Fruit fly (Drosophila melanogaster) whole organism, embryonic: Measurements from ENCODE around the gene Ufd1.

Experiments
- CG10543 ChIP-seq: fragments of 200-800 bp; sonication (Bioruptor generic); optimal IDR thresholded peaks from 3 replicates; lab custom pipeline; 2017; ENCODE audit warnings: missing biosample characterization, mild to moderate bottlenecking, missing genetic modification characterization, moderate library complexity
- CG13123 ChIP-seq: fragments of 200-800 bp; sonication (Bioruptor generic); optimal IDR thresholded peaks from 2 replicates; lab custom pipeline; 2016; ENCODE audit warnings: missing biosample characterization, missing genetic modification characterization
- CG13424 ChIP-seq: fragments of 200-800 bp; sonication (Bioruptor generic); optimal IDR thresholded peaks from 2 replicates; lab custom pipeline; 2019; ENCODE audit warnings: missing biosample characterization, mild to moderate bottlenecking, missing genetic modification characterization, moderate library complexity
- CG1832 ChIP-seq: fragments of 200-800 bp; sonication (Bioruptor generic); optimal IDR thresholded peaks from 2 replicates; lab custom pipeline; 2017; ENCODE audit warnings: missing biosample characterization, mild to moderate bottlenecking, missing genetic modification characterization, inconsistent platforms
- CG18476 ChIP-seq: fragments of 200-800 bp; sonication (Bioruptor generic); optimal IDR thresholded peaks from 2 replicates; lab custom pipeline; 2016; ENCODE audit warnings: missing biosample characterization, mild to moderate bottlenecking, missing genetic modification characterization
- CG3065 ChIP-seq: fragments of 200-800 bp; sonication (Bioruptor generic); optimal IDR thresholded peaks from 2 replicates; lab custom pipeline; 2016; ENCODE audit warnings: missing biosample characterization, missing genetic modification characterization
- CG3163 ChIP-seq: fragments of 200-800 bp; sonication (Bioruptor generic); optimal IDR thresholded peaks from 3 replicates; lab custom pipeline; 2016; ENCODE audit warnings: missing biosample characterization, missing genetic modification characterization
- CG33557 ChIP-seq: fragments of 200-800 bp; sonication (Bioruptor generic); optimal IDR thresholded peaks from 2 replicates; lab custom pipeline; 2019; ENCODE audit warnings: missing biosample characterization, mild to moderate bottlenecking, missing genetic modification characterization, moderate library complexity
- CG3995 ChIP-seq: fragments of 200-800 bp; sonication (Bioruptor generic); optimal IDR thresholded peaks from 3 replicates; lab custom pipeline; 2016; ENCODE audit warnings: missing biosample characterization, missing genetic modification characterization
- CG4328 ChIP-seq: fragments of 200-800 bp; sonication (Bioruptor generic); optimal IDR thresholded peaks from 3 replicates; lab custom pipeline; 2017; ENCODE audit warnings: missing biosample characterization, missing genetic modification reagents, missing genetic modification characterization
- CG4854 ChIP-seq: fragments of 200-800 bp; sonication (Bioruptor generic); optimal IDR thresholded peaks from 2 replicates; lab custom pipeline; 2016; ENCODE audit warnings: missing biosample characterization, missing genetic modification characterization, inconsistent platforms
- CG7271 ChIP-seq: fragments of 200-800 bp; sonication (Bioruptor generic); optimal IDR thresholded peaks from 2 replicates; lab custom pipeline; 2018; ENCODE audit warnings: missing biosample characterization, mild to moderate bottlenecking, missing genetic modification characterization, moderate library complexity
- CG7372 ChIP-seq: fragments of 200-800 bp; sonication (Bioruptor generic); IDR thresholded peaks from 2 replicates; pipeline ENCODE4 v1.3.6; 2022; ENCODE audit warnings: missing biosample characterization, missing genetic modification characterization
- CG7928 ChIP-seq: fragments of 200-800 bp; sonication (Bioruptor generic); optimal IDR thresholded peaks from 2 replicates; lab custom pipeline; 2017; ENCODE audit warnings: missing biosample characterization, mild to moderate bottlenecking, missing genetic modification characterization
- CG8765 ChIP-seq: fragments of 200-800 bp; sonication (Bioruptor generic); IDR thresholded peaks from 2 replicates; pipeline ENCODE4 v1.3.6; 2022; ENCODE audit warnings: missing biosample characterization, missing genetic modification characterization
- CTCF ChIP-seq: fragments of 200-800 bp; sonication (Bioruptor generic); optimal IDR thresholded peaks from 2 replicates; lab custom pipeline; 2017; ENCODE audit warnings: missing biosample characterization, mild to moderate bottlenecking, missing genetic modification characterization, moderate library complexity
- Dbx ChIP-seq: fragments of 200-800 bp; sonication (Bioruptor generic); IDR thresholded peaks from 3 replicates; pipeline ENCODE4 v1.3.6; 2022; ENCODE audit warnings: missing biosample characterization, missing genetic modification characterization
- E2f2 ChIP-seq: fragments of 200-800 bp; sonication (Bioruptor generic); IDR thresholded peaks from 2 replicates; pipeline ENCODE4 v1.3.6; 2022; ENCODE audit warnings: missing biosample characterization, missing genetic modification characterization
- Elba2 ChIP-seq: fragments of 200-800 bp; sonication (Bioruptor generic); optimal IDR thresholded peaks from 3 replicates; lab custom pipeline; 2016; ENCODE audit warnings: missing biosample characterization, missing genetic modification characterization
- Fer1 ChIP-seq: fragments of 200-800 bp; sonication (Bioruptor generic); optimal IDR thresholded peaks from 2 replicates; lab custom pipeline; 2017; ENCODE audit warnings: missing biosample characterization, mild to moderate bottlenecking, missing genetic modification characterization
- Gug ChIP-seq: fragments of 200-800 bp; sonication (Bioruptor generic); IDR thresholded peaks from 4 replicates; pipeline ENCODE4 v1.3.6; 2022; ENCODE audit warnings: missing biosample characterization, missing genetic modification characterization
- H2.0 ChIP-seq: fragments of 200-800 bp; sonication (Bioruptor generic); IDR thresholded peaks from 2 replicates; pipeline ENCODE4 v1.3.6; 2022; ENCODE audit warnings: missing biosample characterization, missing genetic modification characterization
- Hmx ChIP-seq: fragments of 200-800 bp; sonication (Bioruptor generic); optimal IDR thresholded peaks from 2 replicates; lab custom pipeline; 2016; ENCODE audit warnings: missing biosample characterization, missing genetic modification characterization
- MBD-R2 ChIP-seq: fragments of 200-800 bp; sonication (Bioruptor generic); IDR thresholded peaks from 2 replicates; pipeline ENCODE4 v1.3.6; 2022; ENCODE audit warnings: missing biosample characterization, missing genetic modification characterization
- Mes4 ChIP-seq: fragments of 200-800 bp; sonication (Bioruptor generic); optimal IDR thresholded peaks from 2 replicates; lab custom pipeline; 2016; ENCODE audit warnings: missing biosample characterization, missing genetic modification characterization
- NFAT ChIP-seq: fragments of 200-800 bp; sonication (Bioruptor generic); IDR thresholded peaks from 2 replicates; pipeline ENCODE4 v1.3.6; 2022; ENCODE audit warnings: missing biosample characterization, missing genetic modification characterization
- Oli ChIP-seq: fragments of 200-800 bp; sonication (Bioruptor generic); optimal IDR thresholded peaks from 2 replicates; lab custom pipeline; 2018; ENCODE audit warnings: missing biosample characterization, mild to moderate bottlenecking, missing genetic modification characterization, moderate library complexity
- Stat92E ChIP-seq, 3 experiments: fragments of >200 bp in 2 of 3; fragments of 200-800 bp in 1 of 3; sonication (Bioruptor generic) in 1 of 3; optimal IDR thresholded peaks; 2 replicates each; lab custom pipeline; 2017 to 2019; ENCODE audit warnings: missing biosample characterization in 3 of 3, missing genetic modification characterization in 3 of 3, mild to moderate bottlenecking in 1 of 3, moderate library complexity in 1 of 3
- Tbp ChIP-seq: fragments of >200 bp; optimal IDR thresholded peaks from 2 replicates; lab custom pipeline; 2018; ENCODE audit warnings: missing biosample characterization, missing genetic modification characterization
- ash1 ChIP-seq: fragments of 200-800 bp; sonication (Bioruptor generic); optimal IDR thresholded peaks from 2 replicates; lab custom pipeline; 2018; ENCODE audit warnings: missing biosample characterization, mild to moderate bottlenecking, missing genetic modification characterization
- btn ChIP-seq: fragments of 200-800 bp; sonication (Bioruptor generic); optimal IDR thresholded peaks from 2 replicates; lab custom pipeline; 2016; ENCODE audit warnings: missing biosample characterization, missing genetic modification characterization
- chinmo ChIP-seq: fragments of 200-800 bp; sonication (Bioruptor generic); IDR thresholded peaks from 4 replicates; pipeline ENCODE4 v1.3.6; 2022; ENCODE audit warnings: missing biosample characterization, missing genetic modification characterization; ENCODE audit not compliant: partially characterized antibody
- chn ChIP-seq: fragments of 200-800 bp; sonication (Bioruptor generic); optimal IDR thresholded peaks from 2 replicates; lab custom pipeline; 2016; ENCODE audit warnings: missing biosample characterization, missing genetic modification characterization
- dimm ChIP-seq: fragments of 200-800 bp; sonication (Bioruptor generic); IDR thresholded peaks from 2 replicates; pipeline ENCODE4 v1.3.6; 2022; ENCODE audit warnings: missing biosample characterization, missing genetic modification characterization
- dmrt99B ChIP-seq: fragments of 200-800 bp; sonication (Bioruptor generic); optimal IDR thresholded peaks from 2 replicates; lab custom pipeline; 2018; ENCODE audit warnings: missing biosample characterization, mild to moderate bottlenecking, missing genetic modification characterization, moderate library complexity
- emc ChIP-seq: fragments of 200-800 bp; sonication (Bioruptor generic); optimal IDR thresholded peaks from 2 replicates; lab custom pipeline; 2016; ENCODE audit warnings: missing biosample characterization, missing genetic modification characterization
- fd96Cb ChIP-seq: fragments of 200-800 bp; sonication (Bioruptor generic); optimal IDR thresholded peaks from 2 replicates; lab custom pipeline; 2018; ENCODE audit warnings: missing biosample characterization, mild to moderate bottlenecking, missing genetic modification characterization, moderate library complexity
- ftz-f1 ChIP-seq: fragments of 200-800 bp; sonication (Bioruptor generic); optimal IDR thresholded peaks from 2 replicates; lab custom pipeline; 2016; ENCODE audit warnings: missing biosample characterization, missing genetic modification characterization
- gro ChIP-seq: fragments of 200-800 bp; sonication (Bioruptor generic); optimal IDR thresholded peaks from 2 replicates; lab custom pipeline; 2016; ENCODE audit warnings: missing biosample characterization, missing genetic modification characterization
- gsb-n ChIP-seq: fragments of 200-800 bp; sonication (Bioruptor generic); optimal IDR thresholded peaks from 3 replicates; lab custom pipeline; 2018; ENCODE audit warnings: missing biosample characterization, mild to moderate bottlenecking, missing genetic modification characterization
- h ChIP-seq: fragments of >200 bp; optimal IDR thresholded peaks from 2 replicates; lab custom pipeline; 2017
- lola ChIP-seq, 3 experiments: fragments of >200 bp in 2 of 3; fragments of 200-800 bp in 1 of 3; sonication (Bioruptor generic) in 1 of 3; optimal IDR thresholded peaks; 2 replicates each; lab custom pipeline; 2017 to 2019; ENCODE audit warnings: missing biosample characterization in 3 of 3, missing genetic modification characterization in 3 of 3, mild to moderate bottlenecking in 1 of 3, moderate library complexity in 1 of 3
- maf-S ChIP-seq: fragments of 200-800 bp; sonication (Bioruptor generic); optimal IDR thresholded peaks from 2 replicates; lab custom pipeline; 2016; ENCODE audit warnings: missing biosample characterization, missing genetic modification characterization
- pb ChIP-seq: fragments of 200-800 bp; sonication (Bioruptor generic); optimal IDR thresholded peaks from 3 replicates; lab custom pipeline; 2016; ENCODE audit warnings: missing biosample characterization, missing genetic modification characterization
- pum ChIP-seq: fragments of 200-800 bp; sonication (Bioruptor generic); optimal IDR thresholded peaks from 2 replicates; lab custom pipeline; 2016; ENCODE audit warnings: missing biosample characterization, missing genetic modification characterization
- sna ChIP-seq: fragments of 200-800 bp; sonication (Bioruptor generic); IDR thresholded peaks from 2 replicates; pipeline ENCODE4 v1.3.6; 2022; ENCODE audit warnings: missing biosample characterization, missing genetic modification characterization; ENCODE audit not compliant: partially characterized antibody
- so ChIP-seq: fragments of 200-800 bp; sonication (Bioruptor generic); IDR thresholded peaks from 3 replicates; pipeline ENCODE4 v1.3.6; 2022; ENCODE audit warnings: missing biosample characterization, missing genetic modification characterization
- sqz ChIP-seq: fragments of 200-800 bp; sonication (Bioruptor generic); optimal IDR thresholded peaks from 3 replicates; lab custom pipeline; 2018; ENCODE audit warnings: missing biosample characterization, mild to moderate bottlenecking, missing genetic modification characterization
- stc ChIP-seq: fragments of 200-800 bp; sonication (Bioruptor generic); IDR thresholded peaks from 2 replicates; pipeline ENCODE4 v1.3.6; 2022; ENCODE audit warnings: missing biosample characterization, missing genetic modification characterization
- sug ChIP-seq: fragments of 200-800 bp; optimal IDR thresholded peaks from 2 replicates; lab custom pipeline; 2019; ENCODE audit warnings: missing biosample characterization, mild to moderate bottlenecking, missing genetic modification characterization, moderate library complexity
- trh ChIP-seq: fragments of 200-800 bp; sonication (Bioruptor generic); optimal IDR thresholded peaks from 2 replicates; lab custom pipeline; 2016; ENCODE audit warnings: missing biosample characterization, missing genetic modification characterization

The Ufd1 gene

dm6 chr3L:11089805-11090440, 33.1 kb downstream of the Ufd1 start (continued):
- peak in 1 of 3 experiments; percentile 96 for TF ChIP-seq lola (GFP tag; optimal IDR thresholded peaks at IDR 0.05; lab: Kevin White, UChicago)
- TF ChIP-seq CG33557 (GFP tag; lab: Kevin White, UChicago): peak; percentile 85
- TF ChIP-seq Hmx: peak; percentile 68
- TF ChIP-seq Mes4 (GFP tag; lab: Kevin White, UChicago): peak; percentile 85
- peak; percentile 63 for TF ChIP-seq CTCF
- TF ChIP-seq sug (tag; lab: Kevin White, UChicago): peak; percentile 78
- TF ChIP-seq ash1 (GFP tag; lab: Kevin White, UChicago): peak; percentile 61
- TF ChIP-seq pb (GFP tag; lab: Kevin White, UChicago): peak; percentile 34
- peak; percentile 72; the same call in 1 of the 2 replicates for TF ChIP-seq CG7372 (GFP tag; lab: Robert Waterston, UW)
- TF ChIP-seq Gug (GFP tag; lab: Robert Waterston, UW): peak; percentile 54; the same call in 3 of the 4 replicates
- no peak for TF ChIP-seq Tbp
- no peak for TF ChIP-seq CG3995 (GFP tag; lab: Kevin White, UChicago)
- peak; percentile 44 for TF ChIP-seq CG4328 (GFP tag; lab: Kevin White, UChicago)
- TF ChIP-seq stc (GFP tag; lab: Robert Waterston, UW): peak; percentile 69
- TF ChIP-seq btn (GFP tag; lab: Kevin White, UChicago): peak; percentile 70
- TF ChIP-seq fd96Cb (tag; lab: Kevin White, UChicago): peak; percentile 89
- TF ChIP-seq emc: peak; percentile 46
- TF ChIP-seq H2.0 (GFP tag; lab: Robert Waterston, UW): peak; percentile 54
- TF ChIP-seq CG7271 (tag; lab: Kevin White, UChicago): peak; percentile 67
- peak; percentile 94 for TF ChIP-seq CG13424
- TF ChIP-seq MBD-R2 (GFP tag; lab: Robert Waterston, UW): peak; percentile 23; the same call in 1 of the 2 replicates
- peak; percentile 97 for TF ChIP-seq Oli (tag; lab: Kevin White, UChicago)
- TF ChIP-seq gsb-n (tag; lab: Kevin White, UChicago): peak; percentile 85
- TF ChIP-seq CG1832 (GFP tag; lab: Kevin White, UChicago): no peak
- peak; percentile 65; the same call in 1 of the 4 replicates for TF ChIP-seq chinmo (GFP tag; lab: Robert Waterston, UW)
- TF ChIP-seq ftz-f1 (GFP tag; lab: Kevin White, UChicago): no peak
- TF ChIP-seq CG10543: peak; percentile 65
- TF ChIP-seq Stat92E (GFP tag; optimal IDR thresholded peaks at IDR 0.05; lab: Kevin White, UChicago): peak in 1 of 3 experiments; percentile 87
- peak; percentile 53; the same call in 1 of the 3 replicates for TF ChIP-seq Dbx (GFP tag; lab: Robert Waterston, UW)
- TF ChIP-seq Elba2 (GFP tag; lab: Kevin White, UChicago): peak; percentile 65
- TF ChIP-seq Fer1 (GFP tag; lab: Kevin White, UChicago): peak; percentile 91
- TF ChIP-seq CG7928: peak; percentile 14
- peak; percentile 22 for TF ChIP-seq gro
- peak; percentile 91 for TF ChIP-seq so (GFP tag; lab: Robert Waterston, UW)
- TF ChIP-seq CG3065 (GFP tag; lab: Kevin White, UChicago): peak; percentile 68
- TF ChIP-seq h (lab: Kevin White, UChicago): no peak
- no peak for TF ChIP-seq NFAT (GFP tag; lab: Robert Waterston, UW)
- TF ChIP-seq dmrt99B (tag; lab: Kevin White, UChicago): peak; percentile 94
- peak; percentile 41 for TF ChIP-seq maf-S (GFP tag; lab: Kevin White, UChicago)
- TF ChIP-seq CG13123 (GFP tag; lab: Kevin White, UChicago): peak; percentile 75
- peak; percentile 75 for TF ChIP-seq pum (GFP tag; lab: Kevin White, UChicago)
- TF ChIP-seq sna (GFP tag; lab: Robert Waterston, UW): no peak
- peak; percentile 91 for TF ChIP-seq CG18476
- TF ChIP-seq sqz: peak; percentile 86
- peak; percentile 4; the same call in 1 of the 2 replicates for TF ChIP-seq dimm
- peak; percentile 50 for TF ChIP-seq CG8765 (GFP tag; lab: Robert Waterston, UW)
- peak; percentile 84 for TF ChIP-seq chn (GFP tag; lab: Kevin White, UChicago)
- TF ChIP-seq E2f2: peak; percentile 72
- TF ChIP-seq CG3163 (GFP tag; lab: Kevin White, UChicago): peak; percentile 59
- peak; percentile 76 for TF ChIP-seq trh (GFP tag; lab: Kevin White, UChicago)
- peak; percentile 73 for TF ChIP-seq CG4854 (GFP tag; lab: Kevin White, UChicago)
